Fruit fly (Drosophila melanogaster): ENCODE data around the gene Mf.

- TF ChIP-seq tj (GFP tag; optimal IDR thresholded peaks at IDR 0.05) = peak; percentile 83
- no peak for TF ChIP-seq kay (GFP tag; ENCODE audit: borderline replicate concordance)
- no peak for TF ChIP-seq cic (GFP tag; optimal IDR thresholded peaks at IDR 0.05)
- TF ChIP-seq cnc (optimal IDR thresholded peaks at IDR 0.05) = no peak
- no peak for TF ChIP-seq toe (GFP tag; optimal IDR thresholded peaks at IDR 0.05)
- no peak for TF ChIP-seq Clk (GFP tag; optimal IDR thresholded peaks at IDR 0.05)
- no peak for TF ChIP-seq bab1 (GFP tag; optimal IDR thresholded peaks at IDR 0.05)
- TF ChIP-seq CG11617 (GFP tag; optimal IDR thresholded peaks at IDR 0.05) = no peak
- TF ChIP-seq Crg-1 (GFP tag; optimal IDR thresholded peaks at IDR 0.05) = no peak
- no peak for TF ChIP-seq ovo (GFP tag; optimal IDR thresholded peaks at IDR 0.05)
- TF ChIP-seq CG1620 (GFP tag; optimal IDR thresholded peaks at IDR 0.05) = no peak
- TF ChIP-seq pad (GFP tag; optimal IDR thresholded peaks at IDR 0.05) = no peak
- no peak for TF ChIP-seq CG33017 (tag; optimal IDR thresholded peaks at IDR 0.05)
- TF ChIP-seq CG12768 (GFP tag; optimal IDR thresholded peaks at IDR 0.05) = no peak
Measured at dm6 chr3R:15128646-15129429, 52.5 kb downstream of the Mf start.
